Fruit fly (Drosophila melanogaster) whole organism, embryonic: ENCODE data around the gene CG14280.

ENCODE experiments used
- Blimp-1 ChIP-seq: fragments of 200-800 bp; sonication (Bioruptor generic); optimal IDR thresholded peaks from 3 replicates; lab custom pipeline; 2018; ENCODE audit warnings: missing biosample characterization, missing genetic modification characterization, mild to moderate bottlenecking, moderate library complexity, missing genetic modification reagents
- CG10267 ChIP-seq: fragments of 200-800 bp; sonication (Bioruptor generic); optimal IDR thresholded peaks from 2 replicates; lab custom pipeline; 2018; ENCODE audit warnings: missing biosample characterization, mild to moderate bottlenecking, missing genetic modification characterization, moderate library complexity
- CG10274 ChIP-seq: fragments of 200-800 bp; sonication (Bioruptor generic); optimal IDR thresholded peaks from 3 replicates; lab custom pipeline; 2017; ENCODE audit warnings: missing biosample characterization, mild to moderate bottlenecking, missing genetic modification characterization
- CG11398 ChIP-seq: fragments of 200-800 bp; sonication (Bioruptor generic); optimal IDR thresholded peaks from 2 replicates; lab custom pipeline; 2016; ENCODE audit warnings: missing biosample characterization, missing genetic modification characterization
- CG12769 ChIP-seq: fragments of 200-800 bp; sonication (Bioruptor generic); optimal IDR thresholded peaks from 2 replicates; lab custom pipeline; 2019; ENCODE audit warnings: missing biosample characterization, mild to moderate bottlenecking, missing genetic modification characterization, moderate library complexity
- CG13296 ChIP-seq: fragments of 200-800 bp; sonication (Bioruptor generic); optimal IDR thresholded peaks from 3 replicates; lab custom pipeline; 2018; ENCODE audit warnings: missing biosample characterization, mild to moderate bottlenecking, missing genetic modification characterization
- CG1602 ChIP-seq: fragments of 200-800 bp; sonication (Bioruptor generic); optimal IDR thresholded peaks from 3 replicates; lab custom pipeline; 2016; ENCODE audit warnings: missing biosample characterization, missing genetic modification characterization
- CG1792 ChIP-seq: fragments of 200-800 bp; sonication (Bioruptor generic); optimal IDR thresholded peaks from 2 replicates; lab custom pipeline; 2016; ENCODE audit warnings: missing biosample characterization, missing genetic modification characterization
- CG3407 ChIP-seq: fragments of 200-800 bp; sonication (Bioruptor generic); optimal IDR thresholded peaks from 2 replicates; lab custom pipeline; 2018; ENCODE audit warnings: missing biosample characterization, mild to moderate bottlenecking, missing genetic modification characterization
- CG3847 ChIP-seq: fragments of 200-800 bp; sonication (Bioruptor generic); IDR thresholded peaks from 2 replicates; pipeline ENCODE4 v1.3.6; 2022; ENCODE audit warnings: missing biosample characterization, missing genetic modification characterization
- CG4617 ChIP-seq: fragments of 200-800 bp; sonication (Bioruptor generic); optimal IDR thresholded peaks from 3 replicates; lab custom pipeline; 2016; ENCODE audit warnings: missing biosample characterization, missing genetic modification characterization, borderline replicate concordance
- CG7271 ChIP-seq: fragments of 200-800 bp; sonication (Bioruptor generic); optimal IDR thresholded peaks from 2 replicates; lab custom pipeline; 2018; ENCODE audit warnings: missing biosample characterization, mild to moderate bottlenecking, missing genetic modification characterization, moderate library complexity
- CG8089 ChIP-seq: fragments of 200-800 bp; sonication (Bioruptor generic); optimal IDR thresholded peaks from 3 replicates; lab custom pipeline; 2016; ENCODE audit warnings: missing biosample characterization, missing genetic modification characterization
- D ChIP-seq, 2 experiments: fragments of 200-800 bp in 1 of 2; fragments of >200 bp in 1 of 2; sonication (Bioruptor generic) in 1 of 2; optimal IDR thresholded peaks; 2 replicates in 1 of 2; 3 replicates in 1 of 2; lab custom pipeline; 2017; ENCODE audit warnings: mild to moderate bottlenecking in 1 of 2, missing biosample characterization in 1 of 2, missing genetic modification characterization in 1 of 2, missing genetic modification reagents in 1 of 2
- Doc3 ChIP-seq: fragments of 200-800 bp; sonication (Bioruptor generic); IDR thresholded peaks from 3 replicates; pipeline ENCODE4 v1.3.6; 2022; ENCODE audit warnings: missing biosample characterization, missing genetic modification characterization; ENCODE audit not compliant: partially characterized antibody
- Eip74EF ChIP-seq, 2 experiments: fragments of 200-800 bp in 1 of 2; fragments of >200 bp in 1 of 2; sonication (Bioruptor generic) in 1 of 2; optimal IDR thresholded peaks; 2 replicates each; lab custom pipeline; 2017 to 2019; ENCODE audit warnings: missing biosample characterization in 2 of 2, missing genetic modification characterization in 2 of 2, mild to moderate bottlenecking in 1 of 2, moderate library complexity in 1 of 2
- Ets97D ChIP-seq: fragments of 200-800 bp; sonication (Bioruptor generic); optimal IDR thresholded peaks from 3 replicates; lab custom pipeline; 2016; ENCODE audit warnings: missing biosample characterization, missing genetic modification characterization
- Hmx ChIP-seq: fragments of 200-800 bp; sonication (Bioruptor generic); optimal IDR thresholded peaks from 2 replicates; lab custom pipeline; 2016; ENCODE audit warnings: missing biosample characterization, missing genetic modification characterization
- Hr78 ChIP-seq, 2 experiments: fragments of 200-800 bp in 1 of 2; fragments of >200 bp in 1 of 2; sonication (Bioruptor generic) in 1 of 2; optimal IDR thresholded peaks; 2 replicates each; lab custom pipeline; 2017 to 2019; ENCODE audit warnings: missing biosample characterization in 2 of 2, missing genetic modification characterization in 2 of 2, mild to moderate bottlenecking in 1 of 2, moderate library complexity in 1 of 2
- Oaz ChIP-seq: fragments of 200-800 bp; sonication (Bioruptor generic); IDR thresholded peaks from 2 replicates; pipeline ENCODE4 v1.3.6; 2022; ENCODE audit warnings: missing biosample characterization, missing genetic modification characterization
- Ravus ChIP-seq: fragments of 200-800 bp; sonication (Bioruptor generic); IDR thresholded peaks from 2 replicates; pipeline ENCODE4 v1.3.6; 2022; ENCODE audit warnings: missing biosample characterization, missing genetic modification characterization
- Sox100B ChIP-seq: fragments of 200-800 bp; sonication (Bioruptor generic); optimal IDR thresholded peaks from 3 replicates; lab custom pipeline; 2018; ENCODE audit warnings: missing biosample characterization, mild to moderate bottlenecking, missing genetic modification characterization
- Usf ChIP-seq: fragments of 200-800 bp; sonication (Bioruptor generic); optimal IDR thresholded peaks from 2 replicates; lab custom pipeline; 2017; ENCODE audit warnings: missing genotype, missing biosample characterization, missing genetic modification characterization
- Xbp1 ChIP-seq: fragments of 200-800 bp; sonication (Bioruptor generic); optimal IDR thresholded peaks from 3 replicates; lab custom pipeline; 2016; ENCODE audit warnings: missing biosample characterization, mild to moderate bottlenecking, missing genetic modification characterization
- amos ChIP-seq: fragments of 200-800 bp; sonication (Bioruptor generic); IDR thresholded peaks from 2 replicates; pipeline ENCODE4 v1.3.6; 2022; ENCODE audit warnings: missing biosample characterization, missing genetic modification characterization; ENCODE audit not compliant: partially characterized antibody
- ash1 ChIP-seq: fragments of 200-800 bp; sonication (Bioruptor generic); optimal IDR thresholded peaks from 2 replicates; lab custom pipeline; 2018; ENCODE audit warnings: missing biosample characterization, mild to moderate bottlenecking, missing genetic modification characterization
- bigmax ChIP-seq: fragments of 200-800 bp; sonication (Bioruptor generic); optimal IDR thresholded peaks from 2 replicates; lab custom pipeline; 2018; ENCODE audit warnings: missing biosample characterization, mild to moderate bottlenecking, missing genetic modification characterization
- cg ChIP-seq: fragments of 200-800 bp; sonication (Bioruptor generic); optimal IDR thresholded peaks from 3 replicates; lab custom pipeline; 2019; ENCODE audit warnings: missing biosample characterization, mild to moderate bottlenecking, missing genetic modification characterization, moderate library complexity
- corto ChIP-seq: fragments of 200-800 bp; sonication (Bioruptor generic); optimal IDR thresholded peaks from 2 replicates; lab custom pipeline; 2016; ENCODE audit warnings: missing biosample characterization, mild to moderate bottlenecking, missing genetic modification characterization, moderate library complexity
- crol ChIP-seq: fragments of 200-800 bp; sonication (Bioruptor generic); IDR thresholded peaks from 2 replicates; pipeline ENCODE4 v1.3.6; 2022; ENCODE audit warnings: missing biosample characterization, missing genetic modification characterization
- esg ChIP-seq: fragments of 200-800 bp; sonication (Bioruptor generic); conservative IDR thresholded peaks from 2 replicates; pipeline ENCODE4 v1.3.6; 2022; ENCODE audit warnings: missing biosample characterization, missing genetic modification characterization
- fd64A ChIP-seq: fragments of 200-800 bp; sonication (Bioruptor generic); optimal IDR thresholded peaks from 3 replicates; lab custom pipeline; 2018; ENCODE audit warnings: missing biosample characterization, mild to moderate bottlenecking, missing genetic modification characterization
- grau ChIP-seq: fragments of 200-800 bp; optimal IDR thresholded peaks from 3 replicates; lab custom pipeline; 2019; ENCODE audit warnings: missing biosample characterization, mild to moderate bottlenecking, missing genetic modification characterization, moderate library complexity
- hkb ChIP-seq, 2 experiments: fragments of 200-800 bp in 1 of 2; fragments of >200 bp in 1 of 2; sonication (Bioruptor generic) in 1 of 2; IDR thresholded peaks in 1 of 2; optimal IDR thresholded peaks in 1 of 2; 2 replicates each; pipeline versions ENCODE4 v1.3.6 to Lab custom; 2017 to 2022; ENCODE audit warnings: missing biosample characterization in 1 of 2, missing genetic modification characterization in 1 of 2
- knrl ChIP-seq: fragments of 200-800 bp; sonication (Bioruptor generic); IDR thresholded peaks from 3 replicates; pipeline ENCODE4 v1.3.6; 2022; ENCODE audit warnings: missing biosample characterization, missing genetic modification characterization; ENCODE audit not compliant: partially characterized antibody
- lilli ChIP-seq: fragments of 200-800 bp; sonication (Bioruptor generic); optimal IDR thresholded peaks from 3 replicates; lab custom pipeline; 2016; ENCODE audit warnings: missing biosample characterization, missing genetic modification characterization
- lov ChIP-seq, 2 experiments: fragments of 200-800 bp in 1 of 2; fragments of >200 bp in 1 of 2; sonication (Bioruptor generic) in 1 of 2; IDR thresholded peaks in 1 of 2; optimal IDR thresholded peaks in 1 of 2; 2 replicates in 1 of 2; 3 replicates in 1 of 2; pipeline versions ENCODE4 v1.3.6 to Lab custom; 2017 to 2022; ENCODE audit warnings: missing biosample characterization in 1 of 2, missing genetic modification characterization in 1 of 2
- nau ChIP-seq: fragments of 200-800 bp; sonication (Bioruptor generic); optimal IDR thresholded peaks from 3 replicates; lab custom pipeline; 2017; ENCODE audit warnings: missing biosample characterization, mild to moderate bottlenecking, missing genetic modification characterization, missing genetic modification reagents
- nom ChIP-seq: fragments of 200-800 bp; sonication (Bioruptor generic); optimal IDR thresholded peaks from 2 replicates; lab custom pipeline; 2017; ENCODE audit warnings: missing biosample characterization, missing genetic modification characterization, mild to moderate bottlenecking, moderate library complexity, missing genetic modification reagents
- oc ChIP-seq: fragments of 200-800 bp; sonication (Bioruptor generic); optimal IDR thresholded peaks from 2 replicates; lab custom pipeline; 2018; ENCODE audit warnings: missing biosample characterization, mild to moderate bottlenecking, missing genetic modification characterization, moderate library complexity
- prd ChIP-seq, 3 experiments: fragments of >200 bp in 2 of 3; fragments of 200-800 bp in 1 of 3; sonication (Bioruptor generic) in 1 of 3; optimal IDR thresholded peaks in 2 of 3; IDR thresholded peaks in 1 of 3; 2 replicates in 2 of 3; 3 replicates in 1 of 3; pipeline versions ENCODE4 v1.3.6 to Lab custom; 2017 to 2022; ENCODE audit warnings: missing biosample characterization in 1 of 3, missing genetic modification characterization in 1 of 3
- pros ChIP-seq: fragments of 200-800 bp; sonication (Bioruptor generic); optimal IDR thresholded peaks from 3 replicates; lab custom pipeline; 2019; ENCODE audit warnings: missing biosample characterization, mild to moderate bottlenecking, missing genetic modification characterization, moderate library complexity
- pzg ChIP-seq: fragments of 200-800 bp; sonication (Bioruptor generic); optimal IDR thresholded peaks from 3 replicates; lab custom pipeline; 2018; ENCODE audit warnings: missing biosample characterization, mild to moderate bottlenecking, missing genetic modification characterization, moderate library complexity
- sens ChIP-seq: fragments of 200-800 bp; sonication (Bioruptor generic); peaks from one replicate; lab custom pipeline; 2016; ENCODE audit warnings: missing biosample characterization, missing genetic modification characterization
- shn ChIP-seq: fragments of 200-800 bp; sonication (Bioruptor generic); optimal IDR thresholded peaks from 3 replicates; lab custom pipeline; 2016; ENCODE audit warnings: missing biosample characterization, missing genetic modification characterization
- stc ChIP-seq: fragments of 200-800 bp; sonication (Bioruptor generic); IDR thresholded peaks from 2 replicates; pipeline ENCODE4 v1.3.6; 2022; ENCODE audit warnings: missing biosample characterization, missing genetic modification characterization
- tx ChIP-seq: fragments of 200-800 bp; sonication (Bioruptor generic); optimal IDR thresholded peaks from 2 replicates; lab custom pipeline; 2016; ENCODE audit warnings: missing biosample characterization, missing genetic modification characterization
- z ChIP-seq: fragments of 200-800 bp; sonication (Bioruptor generic); IDR thresholded peaks from 3 replicates; pipeline ENCODE4 v1.3.6; 2022; ENCODE audit warnings: missing biosample characterization, missing genetic modification characterization

Gene CG14280

dm6 chr3R:19292971-19293370 is 36.4 kb downstream of the CG14280 start (continued):
- no peak for TF ChIP-seq prd (optimal IDR thresholded peaks at IDR 0.05; lab: Kevin White, UChicago)
- no peak for TF ChIP-seq prd (GFP tag; IDR thresholded peaks at IDR 0.05; lab: Robert Waterston, UW)
- no peak for TF ChIP-seq CG7271 (tag; lab: Kevin White, UChicago)
- peak in 1 of 2 experiments; percentile 11 for TF ChIP-seq Hr78 (GFP tag; optimal IDR thresholded peaks at IDR 0.05; lab: Kevin White, UChicago)
- no peak for TF ChIP-seq nau
- TF ChIP-seq CG13296 (GFP tag; lab: Kevin White, UChicago) = no peak
- TF ChIP-seq ash1 (GFP tag; lab: Kevin White, UChicago) = no peak
- TF ChIP-seq oc (tag; lab: Kevin White, UChicago) = peak; percentile 67
- TF ChIP-seq pros (GFP tag; lab: Kevin White, UChicago) = no peak
- TF ChIP-seq pzg (GFP tag; lab: Kevin White, UChicago) = no peak
- TF ChIP-seq sens (GFP tag; lab: Kevin White, UChicago) = no peak
- TF ChIP-seq knrl (GFP tag; lab: Robert Waterston, UW) = no peak
- no peak for TF ChIP-seq stc (GFP tag; lab: Robert Waterston, UW)
- no peak for TF ChIP-seq D (optimal IDR thresholded peaks at IDR 0.05; lab: Kevin White, UChicago)
- no peak for TF ChIP-seq D (GFP tag; optimal IDR thresholded peaks at IDR 0.05; lab: Kevin White, UChicago)
- no peak for TF ChIP-seq esg
- no peak for TF ChIP-seq hkb (optimal IDR thresholded peaks at IDR 0.05; lab: Kevin White, UChicago)
- TF ChIP-seq hkb (GFP tag; IDR thresholded peaks at IDR 0.05; lab: Robert Waterston, UW) = no peak
- TF ChIP-seq corto (GFP tag; lab: Kevin White, UChicago) = no peak
- peak in 1 of 2 experiments; percentile 12 for TF ChIP-seq Eip74EF (GFP tag; optimal IDR thresholded peaks at IDR 0.05; lab: Kevin White, UChicago)
- no peak for TF ChIP-seq CG3407
- no peak for TF ChIP-seq bigmax (GFP tag; lab: Kevin White, UChicago)
- TF ChIP-seq CG11398 (GFP tag; lab: Kevin White, UChicago) = no peak
- no peak for TF ChIP-seq z
- no peak for TF ChIP-seq fd64A (GFP tag; lab: Kevin White, UChicago)
- TF ChIP-seq CG1792 = no peak
- no peak for TF ChIP-seq shn (GFP tag; lab: Kevin White, UChicago)
- TF ChIP-seq Blimp-1 (GFP tag; lab: Kevin White, UChicago) = peak; percentile 90
- TF ChIP-seq CG10274 = no peak
- TF ChIP-seq CG12769 = peak; percentile 56
- no peak for TF ChIP-seq tx (GFP tag; lab: Kevin White, UChicago)
- no peak for TF ChIP-seq CG1602 (GFP tag; lab: Kevin White, UChicago)
- no peak for TF ChIP-seq grau (tag; lab: Kevin White, UChicago)
- no peak for TF ChIP-seq Hmx (GFP tag; lab: Kevin White, UChicago)
- TF ChIP-seq Doc3 (GFP tag; lab: Robert Waterston, UW) = no peak
- peak; percentile 18 for TF ChIP-seq cg (GFP tag; lab: Kevin White, UChicago)
- TF ChIP-seq, all 482 proteins: peak for 6

DNA sequence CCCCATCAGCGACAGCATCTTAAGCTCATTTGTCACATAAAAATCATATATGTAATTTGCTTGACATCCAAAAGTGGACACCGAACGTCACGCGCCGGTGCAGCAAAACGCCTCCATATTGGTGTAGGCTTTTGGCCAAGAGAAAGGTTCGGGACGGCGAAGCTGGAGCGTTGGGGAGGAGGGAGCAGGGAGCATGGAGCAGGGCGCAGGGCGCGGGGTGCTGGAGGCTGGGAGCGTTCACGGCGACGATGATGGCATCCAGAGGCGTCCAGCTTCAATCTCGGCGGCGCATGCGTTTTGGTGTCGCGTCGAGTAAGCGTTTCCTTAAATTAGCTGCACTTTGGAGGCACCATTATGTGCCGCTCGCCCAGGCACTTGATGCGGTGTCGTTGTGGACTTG is 37.3 kb downstream of the CG14280 start:
- TF ChIP-seq Sox100B (no peak), nom (no peak), Ravus (GFP tag; lab: Robert Waterston, UW) (no peak), CG8089 (GFP tag; lab: Kevin White, UChicago) (peak; percentile 4), Oaz (GFP tag; lab: Robert Waterston, UW) (no peak), Ets97D (no peak), crol (GFP tag; lab: Robert Waterston, UW) (peak; percentile 64), lilli (no peak), CG3407 (no peak), CG10267 (tag; lab: Kevin White, UChicago) (no peak), CG3847 (no peak), CG4617 (GFP tag; lab: Kevin White, UChicago) (no peak), oc (tag; lab: Kevin White, UChicago) (peak; percentile 61), Usf (GFP tag; lab: Kevin White, UChicago) (no peak), Xbp1 (GFP tag; lab: Kevin White, UChicago) (no peak), amos (GFP tag; lab: Robert Waterston, UW) (no peak), lov (optimal IDR thresholded peaks at IDR 0.05; lab: Kevin White, UChicago) (no peak), lov (GFP tag; IDR thresholded peaks at IDR 0.05; lab: Robert Waterston, UW) (0 out of 3 replicates have a peak, but pooled peaks have one; percentile 53)
